Worm (Caenorhabditis elegans): ENCODE results near the gene rpl-2.

rpl-2 gene

ce11 chrV:20493271-20494231 is 14.1 kb downstream of the rpl-2 start, which contains the start of gene B0250.5:
Gene B0250.5 (plus strand): TSS chrV:20493924.
- TF ChIP-seq egl-18 (GFP tag; IDR thresholded peaks at IDR 0.05) (no peak), nhr-80 (tag; optimal IDR thresholded peaks at IDR 0.05) (peak; percentile 52), let-607 (tag; optimal IDR thresholded peaks at IDR 0.05) (peak; percentile 48 to 79), K12H6.12 (tag; optimal IDR thresholded peaks at IDR 0.05) (no peak), sptf-2 (GFP tag; optimal IDR thresholded peaks at IDR 0.05) (no peak), Y53G8AR.9 (GFP tag; conservative IDR thresholded peaks at IDR 0.05) (no peak), Y95B8A.8 (GFP tag; IDR thresholded peaks at IDR 0.05) (no peak), F52B5.7 (tag; optimal IDR thresholded peaks at IDR 0.05) (no peak), ztf-22 (GFP tag; optimal IDR thresholded peaks at IDR 0.05) (no peak), D2030.7 (GFP tag; IDR thresholded peaks at IDR 0.05) (peak; percentile 26; the same call in 1 of the 2 replicates), mcd-1 (GFP tag; IDR thresholded peaks at IDR 0.05) (no peak), nfya-2 (GFP tag; IDR thresholded peaks at IDR 0.05) (no peak), zim-3 (tag; optimal IDR thresholded peaks at IDR 0.05) (no peak), K11D2.4 (GFP tag; IDR thresholded peaks at IDR 0.05) (no peak), hlh-12 (tag; optimal IDR thresholded peaks at IDR 0.05) (no peak), unc-130 (GFP tag; optimal IDR thresholded peaks at IDR 0.05) (no peak), fkh-3 (tag; optimal IDR thresholded peaks at IDR 0.05) (no peak), somi-1 (GFP tag; optimal IDR thresholded peaks at IDR 0.05) (no peak), hsf-1 (GFP tag; IDR thresholded peaks at IDR 0.05) (no peak), ceh-79 (tag; optimal IDR thresholded peaks at IDR 0.05) (no peak), ztf-28 (GFP tag; IDR thresholded peaks at IDR 0.05) (no peak), ceh-58 (GFP tag; IDR thresholded peaks at IDR 0.05) (no peak), aptf-3 (GFP tag; IDR thresholded peaks at IDR 0.05) (no peak), lsl-1 (GFP tag; optimal IDR thresholded peaks at IDR 0.05) (no peak), B0035.1 (tag; optimal IDR thresholded peaks at IDR 0.05) (no peak), ztf-6 (GFP tag; IDR thresholded peaks at IDR 0.05) (no peak), nhr-27 (tag; optimal IDR thresholded peaks at IDR 0.05) (no peak), ceh-91 (GFP tag; IDR thresholded peaks at IDR 0.05) (no peak), gei-17 (GFP tag; optimal IDR thresholded peaks at IDR 0.05) (no peak), nfyb-1 (GFP tag; IDR thresholded peaks at IDR 0.05) (no peak), Y67H2A.10 (GFP tag; conservative IDR thresholded peaks at IDR 0.05) (no peak), lin-35 (GFP tag; optimal IDR thresholded peaks at IDR 0.05) (peak in 1 of 3 experiments; percentile 61), lag-1 (GFP tag; IDR thresholded peaks at IDR 0.05) (no peak), lin-40 (tag; optimal IDR thresholded peaks at IDR 0.05) (peak; percentile 32)

ce11 chrV:20497537-20497936 is 18.0 kb downstream of the rpl-2 start:
- peak; percentile 59 for TF ChIP-seq madf-8 (GFP tag; conservative IDR thresholded peaks at IDR 0.05)
- TF ChIP-seq Y53G8AR.9 (GFP tag; conservative IDR thresholded peaks at IDR 0.05): 0 out of 2 replicates have a peak, but pooled peaks have one; percentile 65
- TF ChIP-seq snpc-3.4 (tag; optimal IDR thresholded peaks at IDR 0.05): no peak
- TF ChIP-seq hmg-20 (GFP tag; IDR thresholded peaks at IDR 0.05): 0 out of 2 replicates have a peak, but pooled peaks have one; percentile 9
- TF ChIP-seq D2030.7 (GFP tag; IDR thresholded peaks at IDR 0.05): 0 out of 2 replicates have a peak, but pooled peaks have one; percentile 22
- TF ChIP-seq hsf-1 (GFP tag; IDR thresholded peaks at IDR 0.05): peak; percentile 51; the same call in 1 of the 2 replicates
- peak; percentile 4 for TF ChIP-seq zim-3 (tag; optimal IDR thresholded peaks at IDR 0.05)
- TF ChIP-seq nfyb-1 (GFP tag; IDR thresholded peaks at IDR 0.05): 0 out of 2 replicates have a peak, but pooled peaks have one; percentile 27
- TF ChIP-seq egl-44 (GFP tag; IDR thresholded peaks at IDR 0.05): no peak; the same call in 1 of the 2 replicates
- peak; percentile 89 for TF ChIP-seq B0336.3 (GFP tag; IDR thresholded peaks at IDR 0.05)
- TF ChIP-seq lin-54 (GFP tag; optimal IDR thresholded peaks at IDR 0.05): peak; percentile 57
- TF ChIP-seq lsl-1 (GFP tag; optimal IDR thresholded peaks at IDR 0.05): no peak
- TF ChIP-seq rcor-1 (GFP tag; IDR thresholded peaks at IDR 0.05): 0 out of 2 replicates have a peak, but pooled peaks have one; percentile 21
- TF ChIP-seq madf-3 (GFP tag; IDR thresholded peaks at IDR 0.05): 0 out of 2 replicates have a peak, but pooled peaks have one; percentile 51
- no peak for TF ChIP-seq aptf-3 (GFP tag; IDR thresholded peaks at IDR 0.05)
- TF ChIP-seq nhr-80 (tag; optimal IDR thresholded peaks at IDR 0.05): peak; percentile 61
- TF ChIP-seq F10E7.11 (tag; optimal IDR thresholded peaks at IDR 0.05): peak; percentile 41
- TF ChIP-seq F33H1.4 (GFP tag; IDR thresholded peaks at IDR 0.05): 0 out of 2 replicates have a peak, but pooled peaks have one; percentile 14
- peak; percentile 11 for TF ChIP-seq F57C9.4 (tag; optimal IDR thresholded peaks at IDR 0.05)
- peak; percentile 45 for TF ChIP-seq tbp1 (GFP tag; optimal IDR thresholded peaks at IDR 0.05)
